Fruit fly (Drosophila melanogaster) whole organism, embryonic: ENCODE data around the gene Gga.

Experiments
- Atf6 ChIP-seq: fragments of 200-800 bp; sonication (Bioruptor generic); IDR thresholded peaks from 2 replicates; pipeline ENCODE4 v1.3.6; 2022; ENCODE audit warnings: missing biosample characterization, missing genetic modification characterization
- BEAF-32 ChIP-seq: fragments of 200-800 bp; sonication (Bioruptor generic); optimal IDR thresholded peaks from 3 replicates; lab custom pipeline; 2017; ENCODE audit warnings: missing biosample characterization, missing genetic modification characterization, mild to moderate bottlenecking, moderate library complexity, missing genetic modification reagents
- Bdp1 ChIP-seq: fragments of 200-800 bp; sonication (Bioruptor generic); optimal IDR thresholded peaks from 3 replicates; lab custom pipeline; 2016; ENCODE audit warnings: missing biosample characterization, missing genetic modification characterization
- CG10959 ChIP-seq: fragments of 200-800 bp; sonication (Bioruptor generic); IDR thresholded peaks from 2 replicates; pipeline ENCODE4 v1.3.6; 2022; ENCODE audit warnings: missing biosample characterization, missing genetic modification characterization
- CG12769 ChIP-seq: fragments of 200-800 bp; sonication (Bioruptor generic); optimal IDR thresholded peaks from 2 replicates; lab custom pipeline; 2019; ENCODE audit warnings: missing biosample characterization, mild to moderate bottlenecking, missing genetic modification characterization, moderate library complexity
- CG13296 ChIP-seq: fragments of 200-800 bp; sonication (Bioruptor generic); optimal IDR thresholded peaks from 3 replicates; lab custom pipeline; 2018; ENCODE audit warnings: missing biosample characterization, mild to moderate bottlenecking, missing genetic modification characterization
- CG13624 ChIP-seq: fragments of 200-800 bp; sonication (Bioruptor generic); optimal IDR thresholded peaks from 2 replicates; lab custom pipeline; 2016; ENCODE audit warnings: missing biosample characterization, missing genetic modification characterization
- CG15514 ChIP-seq: fragments of 200-800 bp; sonication (Bioruptor generic); optimal IDR thresholded peaks from 3 replicates; lab custom pipeline; 2017; ENCODE audit warnings: missing biosample characterization, missing genetic modification characterization, mild to moderate bottlenecking, moderate library complexity, missing genetic modification reagents
- CG17912 ChIP-seq: fragments of 200-800 bp; sonication (Bioruptor generic); optimal IDR thresholded peaks from 2 replicates; lab custom pipeline; 2018; ENCODE audit warnings: missing biosample characterization, mild to moderate bottlenecking, missing genetic modification characterization
- CG2120 ChIP-seq: fragments of 200-800 bp; sonication (Bioruptor generic); optimal IDR thresholded peaks from 3 replicates; lab custom pipeline; 2016; ENCODE audit warnings: missing biosample characterization, missing genetic modification characterization
- CG3995 ChIP-seq: fragments of 200-800 bp; sonication (Bioruptor generic); optimal IDR thresholded peaks from 3 replicates; lab custom pipeline; 2016; ENCODE audit warnings: missing biosample characterization, missing genetic modification characterization
- CG6765 ChIP-seq: fragments of 200-800 bp; sonication (Bioruptor generic); optimal IDR thresholded peaks from 3 replicates; lab custom pipeline; 2017; ENCODE audit warnings: missing biosample characterization, mild to moderate bottlenecking, missing genetic modification characterization
- CG8478 ChIP-seq: fragments of >200 bp; optimal IDR thresholded peaks from 2 replicates; lab custom pipeline; 2018
- CTCF ChIP-seq: fragments of 200-800 bp; sonication (Bioruptor generic); optimal IDR thresholded peaks from 2 replicates; lab custom pipeline; 2017; ENCODE audit warnings: missing biosample characterization, mild to moderate bottlenecking, missing genetic modification characterization, moderate library complexity
- D19A ChIP-seq: fragments of 200-800 bp; optimal IDR thresholded peaks from 3 replicates; lab custom pipeline; 2019; ENCODE audit warnings: missing biosample characterization, mild to moderate bottlenecking, missing genetic modification characterization, moderate library complexity
- Dfd ChIP-seq, 2 experiments: fragments of >200 bp; optimal IDR thresholded peaks; 2 replicates each; lab custom pipeline; 2017; ENCODE audit warnings: missing biosample characterization in 2 of 2, missing genetic modification characterization in 2 of 2
- Dip3 ChIP-seq: fragments of 200-800 bp; sonication (Bioruptor generic); optimal IDR thresholded peaks from 3 replicates; lab custom pipeline; 2016; ENCODE audit warnings: missing biosample characterization, missing genetic modification characterization
- Fer2 ChIP-seq: fragments of 200-800 bp; sonication (Bioruptor generic); optimal IDR thresholded peaks from 2 replicates; lab custom pipeline; 2018; ENCODE audit warnings: missing biosample characterization, mild to moderate bottlenecking, missing genetic modification characterization, moderate library complexity
- HLHmδ ChIP-seq: fragments of 200-800 bp; sonication (Bioruptor generic); optimal IDR thresholded peaks from 2 replicates; lab custom pipeline; 2018; ENCODE audit warnings: missing biosample characterization, mild to moderate bottlenecking, missing genetic modification characterization, moderate library complexity
- HmgD ChIP-seq: fragments of 200-800 bp; sonication (Bioruptor generic); optimal IDR thresholded peaks from 3 replicates; lab custom pipeline; 2016; ENCODE audit warnings: missing biosample characterization, missing genetic modification characterization
- Hr3 ChIP-seq: fragments of 200-800 bp; sonication (Bioruptor generic); optimal IDR thresholded peaks from 3 replicates; lab custom pipeline; 2016; ENCODE audit warnings: missing biosample characterization, missing genetic modification characterization
- Hr39 ChIP-seq: fragments of >200 bp; optimal IDR thresholded peaks from 2 replicates; lab custom pipeline; 2017
- Hr51 ChIP-seq, 2 experiments: fragments of 200-800 bp; sonication (Bioruptor generic); optimal IDR thresholded peaks; 2 replicates in 1 of 2; 3 replicates in 1 of 2; lab custom pipeline; 2016 to 2018; ENCODE audit warnings: missing biosample characterization in 2 of 2, missing genetic modification characterization in 2 of 2, mild to moderate bottlenecking in 1 of 2, moderate library complexity in 1 of 2
- Jarid2 ChIP-seq: fragments of 200-800 bp; sonication (Bioruptor generic); optimal IDR thresholded peaks from 3 replicates; lab custom pipeline; 2017; ENCODE audit warnings: mild to moderate bottlenecking, missing biosample characterization, missing genetic modification reagents, missing genetic modification characterization
- Max ChIP-seq: fragments of 200-800 bp; sonication (Bioruptor generic); optimal IDR thresholded peaks from 2 replicates; lab custom pipeline; 2016; ENCODE audit warnings: missing biosample characterization, mild to moderate bottlenecking, missing genetic modification characterization
- Med ChIP-seq: fragments of 200-800 bp; sonication (Bioruptor generic); peaks from one replicate; lab custom pipeline; 2016; ENCODE audit warnings: missing biosample characterization, missing genetic modification characterization, mild to moderate bottlenecking, inconsistent platforms, moderate library complexity
- NC2β ChIP-seq: fragments of 200-800 bp; sonication (Bioruptor generic); optimal IDR thresholded peaks from 2 replicates; lab custom pipeline; 2016; ENCODE audit warnings: missing biosample characterization, missing genetic modification characterization
- Nf-YB ChIP-seq: fragments of 200-800 bp; sonication (Bioruptor generic); optimal IDR thresholded peaks from 3 replicates; lab custom pipeline; 2019; ENCODE audit warnings: missing biosample characterization, mild to moderate bottlenecking, missing genetic modification characterization, moderate library complexity
- NfI ChIP-seq: fragments of 200-800 bp; sonication (Bioruptor generic); optimal IDR thresholded peaks from 3 replicates; lab custom pipeline; 2018; ENCODE audit warnings: missing biosample characterization, mild to moderate bottlenecking, missing genetic modification characterization, moderate library complexity
- Tbp ChIP-seq: fragments of >200 bp; optimal IDR thresholded peaks from 2 replicates; lab custom pipeline; 2018; ENCODE audit warnings: missing biosample characterization, missing genetic modification characterization
- Usf ChIP-seq: fragments of 200-800 bp; sonication (Bioruptor generic); optimal IDR thresholded peaks from 2 replicates; lab custom pipeline; 2017; ENCODE audit warnings: missing genotype, missing biosample characterization, missing genetic modification characterization
- ap ChIP-seq: fragments of 200-800 bp; sonication (Bioruptor generic); IDR thresholded peaks from 2 replicates; pipeline ENCODE4 v1.3.6; 2022; ENCODE audit warnings: missing biosample characterization, missing genetic modification characterization
- ato ChIP-seq: fragments of 200-800 bp; sonication (Bioruptor generic); IDR thresholded peaks from 2 replicates; pipeline ENCODE4 v1.3.6; 2022; ENCODE audit warnings: missing biosample characterization, missing genetic modification characterization; ENCODE audit not compliant: partially characterized antibody
- bowl ChIP-seq: fragments of 200-800 bp; sonication (Bioruptor generic); IDR thresholded peaks from 2 replicates; pipeline ENCODE4 v1.3.6; 2022; ENCODE audit warnings: missing biosample characterization, missing genetic modification characterization
- cato ChIP-seq: fragments of 200-800 bp; sonication (Bioruptor generic); optimal IDR thresholded peaks from 2 replicates; lab custom pipeline; 2016; ENCODE audit warnings: missing biosample characterization, missing genetic modification characterization, borderline replicate concordance
- chn ChIP-seq: fragments of 200-800 bp; sonication (Bioruptor generic); optimal IDR thresholded peaks from 2 replicates; lab custom pipeline; 2016; ENCODE audit warnings: missing biosample characterization, missing genetic modification characterization
- dan ChIP-seq: fragments of 200-800 bp; sonication (Bioruptor generic); IDR thresholded peaks from 2 replicates; pipeline ENCODE4 v1.3.6; 2022; ENCODE audit warnings: missing biosample characterization, missing genetic modification characterization
- danr ChIP-seq: fragments of 200-800 bp; sonication (Bioruptor generic); IDR thresholded peaks from 2 replicates; pipeline ENCODE4 v1.3.6; 2022; ENCODE audit warnings: missing biosample characterization, missing genetic modification characterization
- eyg ChIP-seq: fragments of 200-800 bp; sonication (Bioruptor generic); optimal IDR thresholded peaks from 3 replicates; lab custom pipeline; 2016; ENCODE audit warnings: missing biosample characterization, missing genetic modification characterization
- fu2 ChIP-seq: fragments of 200-800 bp; sonication (Bioruptor generic); optimal IDR thresholded peaks from 2 replicates; lab custom pipeline; 2016; ENCODE audit warnings: missing biosample characterization, missing genetic modification characterization
- insv ChIP-seq, 2 experiments: fragments of 200-800 bp; sonication (Bioruptor generic); optimal IDR thresholded peaks; 3 replicates each; lab custom pipeline; 2016 to 2018; ENCODE audit warnings: missing biosample characterization in 2 of 2, missing genetic modification characterization in 2 of 2
- klu ChIP-seq: fragments of 200-800 bp; sonication (Bioruptor generic); IDR thresholded peaks from 2 replicates; pipeline ENCODE4 v1.3.6; 2022; ENCODE audit warnings: missing biosample characterization, missing genetic modification characterization
- lmd ChIP-seq: fragments of 200-800 bp; sonication (Bioruptor generic); IDR thresholded peaks from 2 replicates; pipeline ENCODE4 v1.3.6; 2022; ENCODE audit warnings: missing biosample characterization, missing genetic modification characterization
- p53 ChIP-seq: fragments of 200-800 bp; sonication (Bioruptor generic); optimal IDR thresholded peaks from 2 replicates; lab custom pipeline; 2016; ENCODE audit warnings: missing biosample characterization, missing genetic modification characterization
- pan ChIP-seq, 4 experiments: fragments of >200 bp in 3 of 4; fragments of 200-800 bp in 1 of 4; sonication (Bioruptor generic) in 1 of 4; optimal IDR thresholded peaks in 3 of 4; IDR thresholded peaks in 1 of 4; 2 replicates each; pipeline versions ENCODE4 v1.3.6 to Lab custom; 2017 to 2022; ENCODE audit warnings: missing biosample characterization in 2 of 4, missing genetic modification characterization in 2 of 4, mixed read lengths in 1 of 4
- pfk ChIP-seq: fragments of 200-800 bp; sonication (Bioruptor generic); optimal IDR thresholded peaks from 2 replicates; lab custom pipeline; 2018; ENCODE audit warnings: missing biosample characterization, mild to moderate bottlenecking, missing genetic modification characterization, moderate library complexity
- run ChIP-seq: fragments of 200-800 bp; sonication (Bioruptor generic); optimal IDR thresholded peaks from 3 replicates; lab custom pipeline; 2018; ENCODE audit warnings: missing biosample characterization, mild to moderate bottlenecking, missing genetic modification characterization
- unpg ChIP-seq: fragments of 200-800 bp; sonication (Bioruptor generic); optimal IDR thresholded peaks from 3 replicates; lab custom pipeline; 2018; ENCODE audit warnings: missing biosample characterization, mild to moderate bottlenecking, missing genetic modification characterization, moderate library complexity
- vfl ChIP-seq: fragments of 200-800 bp; sonication (Bioruptor generic); optimal IDR thresholded peaks from 2 replicates; lab custom pipeline; 2016; ENCODE audit warnings: missing biosample characterization, missing genetic modification characterization
- vvl ChIP-seq: fragments of 200-800 bp; sonication (Bioruptor generic); IDR thresholded peaks from 2 replicates; pipeline ENCODE4 v1.3.6; 2022; ENCODE audit warnings: missing biosample characterization, missing genetic modification characterization
- wor ChIP-seq: fragments of 200-800 bp; sonication (Bioruptor generic); IDR thresholded peaks from 2 replicates; pipeline ENCODE4 v1.3.6; 2022; ENCODE audit warnings: missing biosample characterization, missing genetic modification characterization
- zf30C ChIP-seq: fragments of 200-800 bp; sonication (Bioruptor generic); optimal IDR thresholded peaks from 3 replicates; lab custom pipeline; 2018; ENCODE audit warnings: missing biosample characterization, mild to moderate bottlenecking, missing genetic modification characterization

Gene Gga

DNA sequence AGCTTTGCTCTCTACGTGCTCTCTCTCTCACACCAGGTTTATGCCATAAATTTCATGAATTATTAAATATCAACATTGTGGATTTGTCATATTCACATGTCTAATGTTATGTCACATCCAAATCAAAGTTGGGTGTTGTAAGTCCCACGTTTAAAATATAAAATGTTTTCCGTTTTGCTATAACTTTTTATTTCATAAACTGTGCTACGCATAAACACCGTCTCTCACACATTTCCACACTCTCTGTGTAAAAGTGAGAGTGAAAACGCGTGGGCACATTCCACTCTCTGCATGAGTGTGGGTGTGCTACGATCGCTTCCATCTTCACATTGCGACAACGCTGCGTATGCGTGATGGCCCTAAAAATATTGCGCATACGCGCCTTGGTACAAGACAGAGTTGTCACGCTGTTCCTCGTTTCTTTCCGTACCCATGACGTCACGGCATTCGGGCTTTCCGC is 39.9 kb downstream of the Gga start (continued):
- TF ChIP-seq NC2β (GFP tag; lab: Kevin White, UChicago) (peak; percentile 86), Fer2 (tag; lab: Kevin White, UChicago) (peak; percentile 97), pfk (peak; percentile 76), cato (GFP tag; lab: Kevin White, UChicago) (peak; percentile 77), NfI (GFP tag; lab: Kevin White, UChicago) (peak; percentile 98), Med (GFP tag; lab: Kevin White, UChicago) (peak; percentile 100), CTCF (GFP tag; lab: Kevin White, UChicago) (peak; percentile 68), danr (GFP tag; lab: Robert Waterston, UW) (peak; percentile 90; the same call in 1 of the 2 replicates), CG17912 (peak; percentile 94), Usf (GFP tag; lab: Kevin White, UChicago) (peak; percentile 80), bowl (GFP tag; lab: Robert Waterston, UW) (peak; percentile 90), wor (GFP tag; lab: Robert Waterston, UW) (peak; percentile 82), ap (GFP tag; lab: Robert Waterston, UW) (peak; percentile 92), CG13624 (GFP tag; lab: Kevin White, UChicago) (peak; percentile 97), Nf-YB (GFP tag; lab: Kevin White, UChicago) (peak; percentile 86), Bdp1 (peak; percentile 86), CG15514 (GFP tag; lab: Kevin White, UChicago) (peak; percentile 95), Atf6 (GFP tag; lab: Robert Waterston, UW) (peak; percentile 98), pan (optimal IDR thresholded peaks at IDR 0.05; lab: Kevin White, UChicago) (no peak), pan (GFP tag; optimal IDR thresholded peaks at IDR 0.05 in 1 of 2, IDR thresholded peaks at IDR 0.05 in 1 of 2) (peak in 1 of 2 experiments; percentile 96), run (tag; lab: Kevin White, UChicago) (peak; percentile 96), unpg (GFP tag; lab: Kevin White, UChicago) (peak; percentile 98), Dfd (GFP tag; optimal IDR thresholded peaks at IDR 0.05; lab: Kevin White, UChicago) (no peak), Tbp (GFP tag; lab: Kevin White, UChicago) (no peak), Dip3 (GFP tag; lab: Kevin White, UChicago) (peak; percentile 97), Hr39 (lab: Kevin White, UChicago) (no peak), dan (GFP tag; lab: Robert Waterston, UW) (no peak), Jarid2 (GFP tag; lab: Kevin White, UChicago) (peak; percentile 87), CG13296 (peak; percentile 99), CG6765 (GFP tag; lab: Kevin White, UChicago) (peak; percentile 99), HLHmδ (no peak), CG2120 (GFP tag; lab: Kevin White, UChicago) (peak; percentile 98), klu (peak; percentile 65), vfl (GFP tag; lab: Kevin White, UChicago) (peak; percentile 95), Hr3 (GFP tag; lab: Kevin White, UChicago) (peak; percentile 74), fu2 (GFP tag; lab: Kevin White, UChicago) (peak; percentile 90), p53 (GFP tag; lab: Kevin White, UChicago) (peak; percentile 85), D19A (peak; percentile 94), HmgD (GFP tag; lab: Kevin White, UChicago) (peak; percentile 87), CG3995 (GFP tag; lab: Kevin White, UChicago) (peak; percentile 81), Hr51 (GFP tag; optimal IDR thresholded peaks at IDR 0.05; lab: Kevin White, UChicago) (peak; percentile 91 to 99), eyg (GFP tag; lab: Kevin White, UChicago) (peak; percentile 96), BEAF-32 (GFP tag; lab: Kevin White, UChicago) (peak; percentile 25), insv (GFP tag; optimal IDR thresholded peaks at IDR 0.05; lab: Kevin White, UChicago) (peak; percentile 33 to 82), chn (GFP tag; lab: Kevin White, UChicago) (peak; percentile 91), CG8478 (lab: Kevin White, UChicago) (no peak), CG12769 (tag; lab: Kevin White, UChicago) (peak; percentile 99), zf30C (GFP tag; lab: Kevin White, UChicago) (peak; percentile 20), ato (GFP tag; lab: Robert Waterston, UW) (no peak), CG10959 (GFP tag; lab: Robert Waterston, UW) (peak; percentile 60), lmd (GFP tag; lab: Robert Waterston, UW) (peak; percentile 94), vvl (GFP tag; lab: Robert Waterston, UW) (peak; percentile 98), Max (GFP tag; lab: Kevin White, UChicago) (peak; percentile 95)
